Worm (Caenorhabditis elegans): ENCODE data around the gene T25G12.6.

- TF ChIP-seq mab-5 (tag; optimal IDR thresholded peaks at IDR 0.05) (no peak), ceh-16 (tag; optimal IDR thresholded peaks at IDR 0.05) (no peak), lin-39 (tag; optimal IDR thresholded peaks at IDR 0.05) (no peak), aly-2 (tag; optimal IDR thresholded peaks at IDR 0.05) (no peak), zag-1 (tag; optimal IDR thresholded peaks at IDR 0.05) (no peak), fos-1 (tag; optimal IDR thresholded peaks at IDR 0.05) (no peak), blmp-1 (tag; optimal IDR thresholded peaks at IDR 0.05; ENCODE audit: insufficient read depth) (no peak), ama-1 (optimal IDR thresholded peaks at IDR 0.05) (no peak), elt-3 (tag; optimal IDR thresholded peaks at IDR 0.05) (no peak)
Observed at ce11 chrX:17178239-17178638, 51.8 kb downstream of the T25G12.6 start, which contains the start of gene B0302.2.

All from whole organism, L2 larva.